Worm (Caenorhabditis elegans) whole organism, dauer: ENCODE data around the gene clec-117.

ENCODE experiments used
- unc-62 ChIP-seq: sonication (generic microtip); optimal IDR thresholded peaks from 2 replicates; lab custom pipeline; 2017; ENCODE audit warnings: missing biosample characterization, missing genetic modification reagents, missing genetic modification characterization

Gene clec-117

DNA sequence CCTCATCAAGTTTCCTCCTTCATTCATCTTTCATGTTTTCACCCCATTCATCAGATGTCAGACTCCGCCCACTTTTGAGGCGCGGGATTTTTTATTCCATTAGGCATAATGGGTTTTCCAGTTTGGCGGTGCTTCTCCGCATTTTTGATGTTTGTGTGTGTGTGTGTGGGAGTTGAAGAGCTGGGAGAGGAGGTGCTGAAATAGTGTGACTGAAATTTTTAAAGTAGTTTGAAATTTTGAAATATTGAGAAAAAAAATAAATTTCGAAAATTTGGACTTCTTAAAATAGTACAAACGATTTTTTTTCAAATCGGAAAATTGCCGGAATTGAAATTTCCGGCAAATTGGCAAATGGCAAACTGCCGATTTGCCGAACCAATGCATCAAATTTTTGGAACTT lies 33.2 kb downstream of the clec-117 start, which contains the start of gene scc-2:
scc-2 (minus strand) TSS at position 101 of the 400 bp plus-strand sequence.
- no peak for TF ChIP-seq unc-62

- TF ChIP-seq unc-62, result no peak
These were observed 39.3 kb downstream of the clec-117 start, which contains the start of gene cat-2 for ce11 chrII:257519-257918. Gene cat-2 (plus strand): TSS chrII:257819.

DNA sequence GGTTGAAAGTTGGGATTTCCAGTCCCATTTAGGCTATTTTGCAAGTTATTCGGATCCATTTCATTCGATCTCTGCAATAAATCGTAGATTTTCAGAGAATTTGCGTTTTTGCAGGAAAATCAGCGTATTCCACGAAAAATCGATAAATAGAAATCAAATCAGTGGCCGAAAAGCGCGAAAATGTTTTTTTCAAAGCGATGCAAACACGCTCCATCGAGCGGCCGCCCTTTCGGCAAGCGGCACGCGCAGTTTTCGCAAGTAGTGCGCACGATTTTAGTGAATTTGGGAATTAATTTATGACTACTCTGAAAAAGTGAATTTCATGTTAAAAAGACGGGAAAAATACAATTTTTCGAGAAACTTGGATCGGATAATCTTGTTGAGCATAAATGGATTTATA lies 41.7 kb downstream of the clec-117 start:
- no peak for TF ChIP-seq unc-62

ce11 chrII:247736-248135 lies 49.1 kb downstream of the clec-117 start:
- TF ChIP-seq unc-62, result no peak
